Worm (Caenorhabditis elegans) whole organism, L3 larva: ENCODE data around the gene Y37H2A.12.

ENCODE experiments used
- ZK546.5 ChIP-seq: sonication (generic microtip); optimal IDR thresholded peaks from 2 replicates; lab custom pipeline; 2017; ENCODE audit warnings: missing biosample characterization, missing genetic modification characterization
- ceh-82 ChIP-seq: fragments of 150-350 bp; optimal IDR thresholded peaks from 2 replicates; lab custom pipeline; 2014; ENCODE audit warnings: missing biosample characterization, missing genetic modification characterization
- elt-2 ChIP-seq: sonication (generic microtip); optimal IDR thresholded peaks from 2 replicates; lab custom pipeline; 2016; ENCODE audit warnings: missing genetic modification reagents, mild to moderate bottlenecking, missing genetic modification characterization, missing compliant biosample characterization
- jun-1 ChIP-seq: fragments of 150-350 bp; optimal IDR thresholded peaks from 2 replicates; lab custom pipeline; 2014; ENCODE audit warnings: missing biosample characterization, missing genetic modification reagents, missing genetic modification characterization
- lin-15B ChIP-seq: fragments of 150-350 bp; optimal IDR thresholded peaks from 2 replicates; lab custom pipeline; 2014; ENCODE audit warnings: missing biosample characterization, missing genetic modification characterization
- lin-39 ChIP-seq: fragments of 150-350 bp; optimal IDR thresholded peaks from 2 replicates; lab custom pipeline; 2018; ENCODE audit warnings: missing biosample characterization, missing genetic modification reagents, missing genetic modification characterization
- nhr-23 ChIP-seq: fragments of 150-350 bp; optimal IDR thresholded peaks from 2 replicates; lab custom pipeline; 2014; ENCODE audit warnings: missing biosample characterization, missing genetic modification reagents, missing genetic modification characterization
- nhr-237 ChIP-seq: fragments of 150-350 bp; optimal IDR thresholded peaks from 2 replicates; lab custom pipeline; 2014; ENCODE audit warnings: missing biosample characterization, missing genetic modification characterization
- nhr-28 ChIP-seq: fragments of 150-350 bp; optimal IDR thresholded peaks from 2 replicates; lab custom pipeline; 2014; ENCODE audit warnings: missing biosample characterization, missing genetic modification characterization
- unc-39 ChIP-seq: sonication (generic microtip); optimal IDR thresholded peaks from 4 replicates; lab custom pipeline; 2017; ENCODE audit warnings: missing biosample characterization, missing genetic modification characterization
- unc-62 ChIP-seq: fragments of 150-350 bp; sonication (generic microtip); optimal IDR thresholded peaks from 4 replicates; lab custom pipeline; 2014; ENCODE audit warnings: missing biosample characterization, missing genetic modification reagents, missing genetic modification characterization

DNA sequence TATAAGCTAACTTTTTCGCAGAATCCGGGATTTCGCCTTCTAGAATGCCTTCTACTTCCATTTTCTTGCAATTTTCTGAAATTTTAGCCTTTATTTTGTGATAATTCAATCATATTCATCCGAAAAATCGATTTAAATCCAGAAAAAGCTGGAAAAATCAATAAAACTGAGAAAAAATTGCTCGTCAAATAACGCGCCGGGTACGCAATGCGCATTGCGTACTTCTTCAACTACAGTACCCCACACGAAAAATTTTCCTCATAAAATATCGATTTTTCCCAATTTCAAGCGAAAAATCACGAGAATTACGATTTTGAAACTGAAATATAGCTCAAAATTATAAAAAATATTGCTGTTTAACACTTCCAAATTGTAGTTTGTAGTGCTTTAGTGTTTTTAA, at the start of gene Y37H2A.12:
- TF ChIP-seq nhr-237 (tag; lab: Kevin White, UChicago): no peak
- TF ChIP-seq ZK546.5 (tag; lab: Kevin White, UChicago): no peak
- no peak for TF ChIP-seq ceh-82 (tag; lab: Kevin White, UChicago)
- TF ChIP-seq elt-2 (tag; lab: Kevin White, UChicago): no peak
- no peak for TF ChIP-seq nhr-28 (tag; lab: Kevin White, UChicago)
- no peak for TF ChIP-seq lin-15B (tag; lab: Kevin White, UChicago)
- no peak for TF ChIP-seq jun-1
- TF ChIP-seq nhr-23: no peak
- TF ChIP-seq lin-39: no peak
- no peak for TF ChIP-seq unc-39 (tag; lab: Kevin White, UChicago)
- TF ChIP-seq unc-62: no peak
